Worm (Caenorhabditis elegans): Measurements from ENCODE around the gene npr-20.

ce11 chrII:8895895-8896294 is 30.9 kb upstream of the npr-20 start:
- no peak for TF ChIP-seq klf-2 (GFP tag; conservative IDR thresholded peaks at IDR 0.05)
- no peak for TF ChIP-seq cog-1 (tag; optimal IDR thresholded peaks at IDR 0.05)
